Worm (Caenorhabditis elegans) whole organism, late embryonic: ENCODE data around the gene clec-63.

Source experiments
- C08G9.2 ChIP-seq: sonication (generic microtip); optimal IDR thresholded peaks from 2 replicates; lab custom pipeline; 2016; ENCODE audit warnings: mild to moderate bottlenecking, missing genetic modification characterization, moderate library complexity, missing compliant biosample characterization
- C38D4.7 ChIP-seq: fragments of 200-800 bp; sonication (Bioruptor generic); optimal IDR thresholded peaks from 2 replicates; lab custom pipeline; 2018; ENCODE audit warnings: mild to moderate bottlenecking, missing genetic modification characterization, moderate library complexity, missing compliant biosample characterization
- K02D7.2 ChIP-seq: sonication (generic microtip); optimal IDR thresholded peaks from 2 replicates; lab custom pipeline; 2017; ENCODE audit warnings: mild to moderate bottlenecking, missing genetic modification characterization, missing compliant biosample characterization
- K09A11.1 ChIP-seq: sonication (generic microtip); optimal IDR thresholded peaks from 2 replicates; lab custom pipeline; 2017; ENCODE audit warnings: antibody characterized with exemption, mild to moderate bottlenecking, missing genetic modification characterization, missing compliant biosample characterization; ENCODE audit not compliant: insufficient read depth
- T23F11.4 ChIP-seq: fragments of 200-800 bp; sonication (Bioruptor generic); optimal IDR thresholded peaks from 2 replicates; lab custom pipeline; 2018; ENCODE audit warnings: mild to moderate bottlenecking, missing genetic modification characterization, missing compliant biosample characterization
- Y22D7AL.16 ChIP-seq: sonication (generic microtip); optimal IDR thresholded peaks from 2 replicates; lab custom pipeline; 2016; ENCODE audit warnings: missing genetic modification characterization, missing compliant biosample characterization
- ahr-1 ChIP-seq: sonication (generic microtip); optimal IDR thresholded peaks from 2 replicates; lab custom pipeline; 2016; ENCODE audit warnings: missing genetic modification characterization, missing compliant biosample characterization
- ama-1 ChIP-seq: fragments of 150-350 bp; optimal IDR thresholded peaks from 2 replicates; lab custom pipeline; 2014
- ceh-14 ChIP-seq: sonication (generic microtip); optimal IDR thresholded peaks from 2 replicates; lab custom pipeline; 2016; ENCODE audit warnings: missing genotype, missing genetic modification characterization, missing compliant biosample characterization
- ceh-19 ChIP-seq: fragments of 200-800 bp; sonication (Bioruptor generic); optimal IDR thresholded peaks from 2 replicates; lab custom pipeline; 2018; ENCODE audit warnings: mild to moderate bottlenecking, missing genetic modification characterization, missing compliant biosample characterization
- ceh-24 ChIP-seq: sonication (generic microtip); optimal IDR thresholded peaks from 2 replicates; lab custom pipeline; 2016; ENCODE audit warnings: mild to moderate bottlenecking, missing genetic modification characterization, missing compliant biosample characterization
- ceh-31 ChIP-seq: sonication (generic microtip); optimal IDR thresholded peaks from 2 replicates; lab custom pipeline; 2016; ENCODE audit warnings: missing genetic modification characterization, missing compliant biosample characterization
- ceh-34 ChIP-seq: sonication (generic microtip); optimal IDR thresholded peaks from 2 replicates; lab custom pipeline; 2016; ENCODE audit warnings: mild to moderate bottlenecking, missing genetic modification characterization, missing compliant biosample characterization
- ceh-45 ChIP-seq: fragments of 200-800 bp; sonication (Bioruptor generic); IDR thresholded peaks from 2 replicates; pipeline ENCODE4 v1.3.6; 2022; ENCODE audit warnings: missing genetic modification reagents, missing genetic modification characterization, missing compliant biosample characterization
- ceh-48 ChIP-seq: sonication (generic microtip); optimal IDR thresholded peaks from 2 replicates; lab custom pipeline; 2016; ENCODE audit warnings: missing genetic modification characterization, inconsistent platforms, missing compliant biosample characterization
- ceh-6 ChIP-seq: fragments of 200-800 bp; sonication (Bioruptor generic); optimal IDR thresholded peaks from 2 replicates; lab custom pipeline; 2018; ENCODE audit warnings: mild to moderate bottlenecking, missing genetic modification characterization, missing compliant biosample characterization
- che-1 ChIP-seq: sonication (generic microtip); optimal IDR thresholded peaks from 2 replicates; lab custom pipeline; 2016; ENCODE audit warnings: mild to moderate bottlenecking, missing genetic modification characterization, missing compliant biosample characterization
- dmd-4 ChIP-seq: sonication (generic microtip); optimal IDR thresholded peaks from 2 replicates; lab custom pipeline; 2016; ENCODE audit warnings: borderline replicate concordance, missing genetic modification characterization, missing compliant biosample characterization
- dve-1 ChIP-seq: sonication (generic microtip); optimal IDR thresholded peaks from 2 replicates; lab custom pipeline; 2017; ENCODE audit warnings: antibody characterized with exemption, mild to moderate bottlenecking, missing genetic modification characterization, missing compliant biosample characterization
- elt-2 ChIP-seq: sonication (generic microtip); optimal IDR thresholded peaks from 2 replicates; lab custom pipeline; 2016; ENCODE audit warnings: missing genetic modification reagents, missing genetic modification characterization, missing compliant biosample characterization
- elt-4 ChIP-seq: sonication (generic microtip); optimal IDR thresholded peaks from 2 replicates; lab custom pipeline; 2016; ENCODE audit warnings: missing genetic modification characterization, missing compliant biosample characterization
- ets-4 ChIP-seq: sonication (generic microtip); optimal IDR thresholded peaks from 2 replicates; lab custom pipeline; 2016; ENCODE audit warnings: missing genetic modification characterization, missing compliant biosample characterization
- eyg-1 ChIP-seq: sonication (generic microtip); optimal IDR thresholded peaks from 2 replicates; lab custom pipeline; 2016; ENCODE audit warnings: missing genotype, missing genetic modification characterization, missing compliant biosample characterization
- hlh-30 ChIP-seq: sonication (generic microtip); optimal IDR thresholded peaks from 2 replicates; lab custom pipeline; 2017; ENCODE audit warnings: antibody characterized with exemption, missing genetic modification characterization, missing compliant biosample characterization; ENCODE audit not compliant: insufficient read depth
- hlh-8 ChIP-seq: sonication (generic microtip); optimal IDR thresholded peaks from 2 replicates; lab custom pipeline; 2016; ENCODE audit warnings: missing genotype, missing genetic modification characterization, missing compliant biosample characterization
- nfya-1 ChIP-seq: sonication (generic microtip); optimal IDR thresholded peaks from 2 replicates; lab custom pipeline; 2017; ENCODE audit warnings: missing genetic modification characterization, mild to moderate bottlenecking, missing compliant biosample characterization, antibody characterized with exemption, moderate library complexity
- nhr-11 ChIP-seq: fragments of 150-350 bp; optimal IDR thresholded peaks from 2 replicates; lab custom pipeline; 2014; ENCODE audit warnings: missing biosample characterization, missing genetic modification characterization
- nhr-232 ChIP-seq: sonication (generic microtip); optimal IDR thresholded peaks from 2 replicates; lab custom pipeline; 2016; ENCODE audit warnings: missing genetic modification characterization, missing compliant biosample characterization
- npax-4 ChIP-seq: sonication (generic microtip); optimal IDR thresholded peaks from 2 replicates; lab custom pipeline; 2016; ENCODE audit warnings: missing genetic modification characterization, missing compliant biosample characterization
- odd-2 ChIP-seq: sonication (generic microtip); optimal IDR thresholded peaks from 2 replicates; lab custom pipeline; 2017; ENCODE audit warnings: antibody characterized with exemption, mild to moderate bottlenecking, missing genetic modification characterization, missing compliant biosample characterization
- pax-1 ChIP-seq: fragments of 150-350 bp; optimal IDR thresholded peaks from 2 replicates; lab custom pipeline; 2014; ENCODE audit warnings: missing biosample characterization, missing genetic modification characterization
- sdc-2 ChIP-seq: sonication (generic microtip); optimal IDR thresholded peaks from 2 replicates; lab custom pipeline; 2016; ENCODE audit warnings: missing genotype, missing genetic modification characterization, missing compliant biosample characterization
- sox-2 ChIP-seq: fragments of 200-800 bp; sonication (Bioruptor generic); IDR thresholded peaks from 2 replicates; pipeline ENCODE4 v1.3.6; 2022; ENCODE audit warnings: missing genetic modification reagents, missing genetic modification characterization, missing compliant biosample characterization
- sox-4 ChIP-seq: sonication (generic microtip); optimal IDR thresholded peaks from 2 replicates; lab custom pipeline; 2017; ENCODE audit warnings: mild to moderate bottlenecking, missing genetic modification characterization, inconsistent platforms, missing compliant biosample characterization
- syd-9 ChIP-seq: sonication (generic microtip); optimal IDR thresholded peaks from 2 replicates; lab custom pipeline; 2016; ENCODE audit warnings: mild to moderate bottlenecking, missing genetic modification characterization, moderate library complexity, missing compliant biosample characterization
- tbx-7 ChIP-seq: sonication (generic microtip); optimal IDR thresholded peaks from 2 replicates; lab custom pipeline; 2016; ENCODE audit warnings: missing genotype, missing genetic modification characterization, missing compliant biosample characterization
- ttx-3 ChIP-seq: sonication (generic microtip); optimal IDR thresholded peaks from 2 replicates; lab custom pipeline; 2016; ENCODE audit warnings: missing genetic modification reagents, missing genetic modification characterization, missing compliant biosample characterization
- unc-55 ChIP-seq: sonication (generic microtip); optimal IDR thresholded peaks from 2 replicates; lab custom pipeline; 2017; ENCODE audit warnings: missing biosample characterization, missing genetic modification reagents, missing genetic modification characterization
- unc-86 ChIP-seq: sonication (generic microtip); optimal IDR thresholded peaks from 2 replicates; lab custom pipeline; 2016; ENCODE audit warnings: missing genetic modification characterization, missing compliant biosample characterization
- zip-5 ChIP-seq: sonication (generic microtip); optimal IDR thresholded peaks from 2 replicates; lab custom pipeline; 2016; ENCODE audit warnings: missing genetic modification characterization, missing compliant biosample characterization
- ztf-16 ChIP-seq: sonication (generic microtip); optimal IDR thresholded peaks from 2 replicates; lab custom pipeline; 2017; ENCODE audit warnings: missing genetic modification characterization, missing compliant biosample characterization

clec-63 gene

ce11 chrII:12908779-12909178, 13.3 kb downstream of the clec-63 start, which contains the start of gene ddn-2:
ddn-2 (plus strand) TSS chrII:12909079.
- TF ChIP-seq hlh-8 (tag; lab: Kevin White, UChicago) (no peak), C38D4.7 (no peak), dmd-4 (tag; lab: Kevin White, UChicago) (no peak), hlh-30 (tag; lab: Kevin White, UChicago) (no peak), sox-2 (no peak), nhr-11 (no peak), ceh-24 (tag; lab: Kevin White, UChicago) (no peak), K02D7.2 (no peak), ttx-3 (tag; lab: Kevin White, UChicago) (no peak), npax-4 (tag; lab: Kevin White, UChicago) (no peak), elt-4 (tag; lab: Kevin White, UChicago) (no peak), ceh-34 (tag; lab: Kevin White, UChicago) (no peak), unc-86 (tag; lab: Kevin White, UChicago) (no peak), odd-2 (tag; lab: Kevin White, UChicago) (no peak), ztf-16 (tag; lab: Kevin White, UChicago) (no peak), ama-1 (lab: Kevin White, UChicago) (no peak), T23F11.4 (GFP tag; lab: Kevin White, UChicago) (no peak), eyg-1 (tag; lab: Kevin White, UChicago) (no peak), ceh-6 (GFP tag; lab: Kevin White, UChicago) (no peak)
- TF ChIP-seq, all 69 proteins: peak for 0

DNA sequence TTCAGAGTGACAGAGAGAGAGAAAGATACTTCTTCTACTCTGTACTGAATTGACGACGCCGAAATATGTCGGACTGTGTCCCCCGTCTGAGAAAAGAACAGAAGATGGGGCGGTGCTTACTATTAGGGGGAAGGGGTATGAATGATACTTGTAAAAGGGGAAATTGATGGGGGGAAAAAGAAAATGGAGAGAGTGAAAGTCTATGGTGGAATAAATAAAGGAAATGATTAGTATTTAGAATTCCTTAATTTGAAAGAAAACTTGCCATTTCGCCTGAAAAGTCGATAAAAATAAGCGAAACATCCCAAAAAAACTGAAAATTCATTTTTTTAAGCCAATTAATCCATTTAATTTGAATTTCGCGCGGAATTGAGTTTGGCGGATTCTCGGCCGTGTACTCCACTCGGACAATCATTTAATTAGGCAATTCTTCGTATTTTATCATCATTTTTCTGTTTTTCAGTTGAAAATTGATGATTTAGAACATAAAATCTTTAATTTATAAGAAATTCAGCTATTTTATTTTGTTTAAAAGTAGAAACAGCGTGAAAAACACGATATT, 19.2 kb downstream of the clec-63 start, which contains the start of gene F35C5.12:
F35C5.12 (minus strand) TSS at position 51 of the 562 bp plus-strand sequence.
- peak; percentile 44 for TF ChIP-seq C08G9.2
- TF ChIP-seq che-1 (tag; lab: Kevin White, UChicago): no peak
- no peak for TF ChIP-seq zip-5 (tag; lab: Kevin White, UChicago)
- peak; percentile 2 for TF ChIP-seq tbx-7
- TF ChIP-seq eyg-1 (tag; lab: Kevin White, UChicago): no peak
- TF ChIP-seq ceh-31 (tag; lab: Kevin White, UChicago): peak; percentile 34
- no peak for TF ChIP-seq npax-4 (tag; lab: Kevin White, UChicago)
- no peak for TF ChIP-seq sox-4 (tag; lab: Kevin White, UChicago)

- TF ChIP-seq ahr-1 (tag; lab: Kevin White, UChicago): no peak
- TF ChIP-seq nhr-232 (tag; lab: Kevin White, UChicago): no peak
- no peak for TF ChIP-seq dve-1 (tag; lab: Kevin White, UChicago)
- no peak for TF ChIP-seq Y22D7AL.16 (tag; lab: Kevin White, UChicago)
- TF ChIP-seq ceh-14 (tag; lab: Kevin White, UChicago): no peak
- no peak for TF ChIP-seq K09A11.1 (tag; lab: Kevin White, UChicago)
- no peak for TF ChIP-seq ets-4 (tag; lab: Kevin White, UChicago)
- TF ChIP-seq elt-2 (tag; lab: Kevin White, UChicago): no peak
- no peak for TF ChIP-seq ztf-16 (tag; lab: Kevin White, UChicago)
- TF ChIP-seq npax-4 (tag; lab: Kevin White, UChicago): no peak
These were observed 23.6 kb downstream of the clec-63 start, which contains the start of the genes F58G1.2 and wago-4 for ce11 chrII:12918960-12919553. F58G1.2 (minus strand) TSS chrII:12919010. wago-4 (plus strand) TSS chrII:12919551.

- TF ChIP-seq ceh-19 (no peak), unc-55 (GFP tag; lab: Kevin White, UChicago) (no peak), nfya-1 (no peak), pax-1 (tag; lab: Kevin White, UChicago) (no peak), ceh-45 (GFP tag; lab: Robert Waterston, UW) (no peak), syd-9 (tag; lab: Kevin White, UChicago) (no peak), ceh-48 (tag; lab: Kevin White, UChicago) (no peak), sdc-2 (no peak)
- TF ChIP-seq, all 69 proteins: peak for 0
These were observed 26.0 kb downstream of the clec-63 start for ce11 chrII:12921478-12921877.
